Fruit fly (Drosophila melanogaster): ENCODE measurements around the gene CG3631.

CG3631 gene

dm6 chr3R:14886011-14886534 is 6.8 kb downstream of the CG3631 start, which contains the start of the genes Rrp6, CG33331 and CG33332 (continued):
- TF ChIP-seq CG2199 (GFP tag; IDR thresholded peaks at IDR 0.05) (no peak), CG13287 (GFP tag; IDR thresholded peaks at IDR 0.05; ENCODE audit: partially characterized antibody) (peak; percentile 81), ro (GFP tag; IDR thresholded peaks at IDR 0.05) (no peak), NFAT (GFP tag; IDR thresholded peaks at IDR 0.05) (peak; percentile 62), Neu2 (GFP tag; optimal IDR thresholded peaks at IDR 0.05; ENCODE audit: borderline replicate concordance) (no peak), cas (GFP tag; IDR thresholded peaks at IDR 0.05) (no peak), CG4730 (GFP tag; IDR thresholded peaks at IDR 0.05) (no peak), dati (GFP tag; IDR thresholded peaks at IDR 0.05) (no peak), Adf1 (GFP tag; IDR thresholded peaks at IDR 0.05) (peak; percentile 41), CG4617 (GFP tag; optimal IDR thresholded peaks at IDR 0.05; ENCODE audit: borderline replicate concordance) (peak; percentile 63), zen2 (GFP tag; IDR thresholded peaks at IDR 0.05; ENCODE audit: partially characterized antibody) (peak; percentile 82), sqz (GFP tag; optimal IDR thresholded peaks at IDR 0.05) (no peak), CG10366 (GFP tag; IDR thresholded peaks at IDR 0.05) (peak; percentile 56), CG3163 (GFP tag; optimal IDR thresholded peaks at IDR 0.05) (peak; percentile 1), CG10654 (GFP tag; optimal IDR thresholded peaks at IDR 0.05) (peak; percentile 53), slbo (GFP tag; IDR thresholded peaks at IDR 0.05) (peak; percentile 79), CTCF (GFP tag; optimal IDR thresholded peaks at IDR 0.05) (peak; percentile 57), sd (tag; optimal IDR thresholded peaks at IDR 0.05) (no peak), gsb (GFP tag; IDR thresholded peaks at IDR 0.05) (no peak), CG16813 (GFP tag; IDR thresholded peaks at IDR 0.05; ENCODE audit: partially characterized antibody) (peak; percentile 62), CG14441 (GFP tag; IDR thresholded peaks at IDR 0.05) (peak; percentile 43; the same call in 1 of the 2 replicates), Fer1 (GFP tag; optimal IDR thresholded peaks at IDR 0.05) (peak; percentile 83), CG3065 (GFP tag; optimal IDR thresholded peaks at IDR 0.05) (peak; percentile 36), Dll (GFP tag; IDR thresholded peaks at IDR 0.05; ENCODE audit: partially characterized antibody) (0 out of 4 replicates have a peak, but pooled peaks have one; percentile 56), CG34422 (GFP tag; IDR thresholded peaks at IDR 0.05) (0 out of 3 replicates have a peak, but pooled peaks have one; percentile 57), CG7963 (GFP tag; IDR thresholded peaks at IDR 0.05; ENCODE audit: partially characterized antibody) (no peak), lov (optimal IDR thresholded peaks at IDR 0.05) (no peak), lov (GFP tag; IDR thresholded peaks at IDR 0.05) (no peak), GATAe (GFP tag; conservative IDR thresholded peaks at IDR 0.05) (no peak), E2f2 (GFP tag; IDR thresholded peaks at IDR 0.05) (peak; percentile 69), chinmo (GFP tag; IDR thresholded peaks at IDR 0.05; ENCODE audit: partially characterized antibody) (0 out of 4 replicates have a peak, but pooled peaks have one; percentile 52), trh (GFP tag; optimal IDR thresholded peaks at IDR 0.05) (peak; percentile 23), CG18764 (GFP tag; optimal IDR thresholded peaks at IDR 0.05) (peak; percentile 55), Doc2 (GFP tag; IDR thresholded peaks at IDR 0.05) (no peak), CG15601 (tag; optimal IDR thresholded peaks at IDR 0.05) (peak; percentile 68), Oaz (GFP tag; IDR thresholded peaks at IDR 0.05) (no peak), ac (GFP tag; optimal IDR thresholded peaks at IDR 0.05) (no peak), Sry-δ (GFP tag; optimal IDR thresholded peaks at IDR 0.05) (peak; percentile 50), CG1233 (GFP tag; optimal IDR thresholded peaks at IDR 0.05) (peak; percentile 65), gsb-n (tag; optimal IDR thresholded peaks at IDR 0.05) (no peak), CG5245 (GFP tag; optimal IDR thresholded peaks at IDR 0.05) (peak; percentile 38), Vsx1 (GFP tag; optimal IDR thresholded peaks at IDR 0.05) (no peak), oc (tag; optimal IDR thresholded peaks at IDR 0.05) (no peak), Hr51 (GFP tag; optimal IDR thresholded peaks at IDR 0.05) (peak in 1 of 2 experiments; percentile 69), Doc3 (GFP tag; IDR thresholded peaks at IDR 0.05; ENCODE audit: partially characterized antibody) (peak; percentile 41; the same call in 1 of the 3 replicates), phol (tag; optimal IDR thresholded peaks at IDR 0.05) (peak; percentile 80), Opbp (GFP tag; IDR thresholded peaks at IDR 0.05; ENCODE audit: partially characterized antibody) (peak; percentile 70; the same call in 2 of the 3 replicates), CG12942 (GFP tag; optimal IDR thresholded peaks at IDR 0.05) (peak; percentile 63), onecut (GFP tag; IDR thresholded peaks at IDR 0.05) (peak; percentile 87), ara (GFP tag; IDR thresholded peaks at IDR 0.05) (peak; percentile 31; the same call in 1 of the 2 replicates), vvl (GFP tag; IDR thresholded peaks at IDR 0.05) (peak; percentile 65)
